Fruit fly (Drosophila melanogaster): ENCODE results near the gene beat-IV.

dm6 chr3R:23527396-23527795 is 29.8 kb upstream of the beat-IV start:
- no peak for TF ChIP-seq CG8478 (optimal IDR thresholded peaks at IDR 0.05)
- no peak for TF ChIP-seq Dll (optimal IDR thresholded peaks at IDR 0.05)
